Worm (Caenorhabditis elegans) whole organism, L4/young adult: ENCODE results near the gene nhr-129.

ENCODE experiments used
- W03F9.2 ChIP-seq: fragments of 150-350 bp; optimal IDR thresholded peaks from 2 replicates; lab custom pipeline; 2014; ENCODE audit warnings: missing biosample characterization, missing genetic modification characterization
- him-1 ChIP-seq: sonication (generic microtip); optimal IDR thresholded peaks from 2 replicates; lab custom pipeline; 2016; ENCODE audit warnings: missing genotype, missing genetic modification reagents, missing genetic modification characterization, missing compliant biosample characterization

DNA sequence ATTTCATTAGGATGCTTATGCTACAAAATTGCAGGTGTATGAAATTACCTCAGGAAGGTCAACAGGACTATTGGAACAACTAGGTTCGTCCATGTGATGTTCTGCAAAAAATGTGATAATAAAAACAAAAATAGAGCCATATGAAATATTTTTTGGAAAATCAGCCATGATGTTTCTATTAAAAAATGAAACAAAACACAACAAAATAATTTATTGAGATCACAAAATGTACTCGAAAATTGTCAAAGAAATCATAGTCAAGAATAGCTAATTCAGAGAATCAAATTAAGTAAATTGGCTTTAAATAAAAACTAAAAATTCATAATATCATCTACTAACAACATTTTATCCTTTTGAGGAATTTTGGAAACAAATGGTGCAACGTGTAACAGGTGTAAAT lies at the start of gene nhr-129:
- TF ChIP-seq him-1 (tag; lab: Kevin White, UChicago) (no peak), W03F9.2 (tag; lab: Kevin White, UChicago) (no peak)
